Worm (Caenorhabditis elegans): ENCODE measurements around the gene xnd-1.

Gene xnd-1

DNA sequence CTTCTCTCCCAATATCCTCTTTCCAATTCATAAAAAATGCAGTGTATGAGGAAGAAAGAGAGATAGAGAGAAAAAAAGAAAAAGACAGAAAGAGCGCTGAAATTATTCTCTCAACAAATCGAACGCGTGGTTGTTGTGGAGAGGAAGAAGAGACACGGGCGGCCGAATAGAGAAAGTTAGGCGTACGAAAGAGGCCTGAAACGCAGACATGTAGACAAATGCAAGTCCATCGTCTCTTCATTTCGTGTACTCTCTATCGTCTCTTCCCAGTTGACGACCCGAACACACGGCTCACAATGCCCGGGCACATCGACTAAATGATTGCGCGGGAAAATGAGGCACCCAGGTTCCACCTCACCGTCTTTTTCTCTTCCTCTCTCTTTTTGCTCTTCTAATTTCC lies 17.0 kb downstream of the xnd-1 start (continued):
- TF ChIP-seq egl-44 (GFP tag; IDR thresholded peaks at IDR 0.05) (no peak), mcd-1 (GFP tag; IDR thresholded peaks at IDR 0.05) (0 out of 2 replicates have a peak, but pooled peaks have one; percentile 21), madf-3 (GFP tag; IDR thresholded peaks at IDR 0.05) (no peak), Y53G8AR.9 (GFP tag; conservative IDR thresholded peaks at IDR 0.05) (no peak), tbp1 (GFP tag; optimal IDR thresholded peaks at IDR 0.05) (no peak), hsf-1 (GFP tag; IDR thresholded peaks at IDR 0.05) (no peak), ztf-25 (GFP tag; IDR thresholded peaks at IDR 0.05) (no peak), Y56A3A.18 (GFP tag; IDR thresholded peaks at IDR 0.05) (no peak), K12H6.12 (tag; optimal IDR thresholded peaks at IDR 0.05) (peak; percentile 76), nhr-90 (tag; optimal IDR thresholded peaks at IDR 0.05) (peak; percentile 17), hmg-1.2 (GFP tag; IDR thresholded peaks at IDR 0.05) (peak; percentile 93), F23B12.7 (tag; optimal IDR thresholded peaks at IDR 0.05; ENCODE audit: insufficient read depth) (no peak), mes-4 (tag; optimal IDR thresholded peaks at IDR 0.05) (no peak), lir-1 (GFP tag; conservative IDR thresholded peaks at IDR 0.05) (no peak), ceh-100 (GFP tag; IDR thresholded peaks at IDR 0.05) (no peak), lin-40 (tag; optimal IDR thresholded peaks at IDR 0.05) (peak; percentile 58), nfya-2 (GFP tag; IDR thresholded peaks at IDR 0.05) (no peak), B0035.1 (tag; optimal IDR thresholded peaks at IDR 0.05) (no peak), B0019.2 (GFP tag; conservative IDR thresholded peaks at IDR 0.05) (no peak), Y95B8A.8 (GFP tag; IDR thresholded peaks at IDR 0.05) (no peak), K11D2.4 (GFP tag; IDR thresholded peaks at IDR 0.05) (no peak), C06A6.2 (GFP tag; conservative IDR thresholded peaks at IDR 0.05) (0 out of 2 replicates have a peak, but pooled peaks have one; percentile 27), ZK185.1 (tag; optimal IDR thresholded peaks at IDR 0.05; ENCODE audit: poor library complexity, severe bottlenecking) (peak; percentile 35), egl-18 (GFP tag; IDR thresholded peaks at IDR 0.05) (no peak), nhr-27 (tag; optimal IDR thresholded peaks at IDR 0.05) (no peak), sdz-38 (tag; optimal IDR thresholded peaks at IDR 0.05) (no peak), snpc-4 (GFP tag; optimal IDR thresholded peaks at IDR 0.05) (peak; percentile 22), snpc-4 (tag; optimal IDR thresholded peaks at IDR 0.05) (peak in 3 of 4 experiments; percentile 20 to 50 (median 48)), rec-8 (tag; optimal IDR thresholded peaks at IDR 0.05) (no peak), efl-1 (GFP tag; optimal IDR thresholded peaks at IDR 0.05) (peak; percentile 47), ztf-26 (tag; optimal IDR thresholded peaks at IDR 0.05) (no peak), nhr-179 (tag; optimal IDR thresholded peaks at IDR 0.05) (no peak), tbx-9 (tag; optimal IDR thresholded peaks at IDR 0.05; ENCODE audit: borderline replicate concordance) (no peak), cebp-2 (GFP tag; IDR thresholded peaks at IDR 0.05) (no peak), madf-6 (GFP tag; IDR thresholded peaks at IDR 0.05) (peak; percentile 75), ekl-4 (GFP tag; IDR thresholded peaks at IDR 0.05) (peak; percentile 63), mxl-1 (tag; optimal IDR thresholded peaks at IDR 0.05) (no peak), ceh-58 (GFP tag; IDR thresholded peaks at IDR 0.05) (no peak), hrde-1 (tag; optimal IDR thresholded peaks at IDR 0.05; ENCODE audit: borderline replicate concordance) (no peak), F55B11.4 (tag; optimal IDR thresholded peaks at IDR 0.05; ENCODE audit: borderline replicate concordance, insufficient read depth) (no peak), F57C9.4 (tag; optimal IDR thresholded peaks at IDR 0.05) (no peak), athp-1 (tag; optimal IDR thresholded peaks at IDR 0.05) (no peak), nfya-1 (tag; optimal IDR thresholded peaks at IDR 0.05; ENCODE audit: borderline replicate concordance, insufficient read depth) (no peak), him-1 (tag; optimal IDR thresholded peaks at IDR 0.05) (no peak), atf-7 (tag; optimal IDR thresholded peaks at IDR 0.05) (no peak), repo-1 (tag; optimal IDR thresholded peaks at IDR 0.05) (no peak), B0336.3 (GFP tag; IDR thresholded peaks at IDR 0.05) (peak; percentile 40; the same call in 1 of the 2 replicates), unc-62 (GFP tag; optimal IDR thresholded peaks at IDR 0.05) (no peak), F22D6.2 (tag; optimal IDR thresholded peaks at IDR 0.05) (no peak)
